Fruit fly (Drosophila melanogaster) whole organism, embryonic: ENCODE results near the gene peng.

Source experiments
- Atf3 ChIP-seq: fragments of 200-800 bp; sonication (Bioruptor generic); optimal IDR thresholded peaks from 3 replicates; lab custom pipeline; 2016; ENCODE audit warnings: missing biosample characterization, missing genetic modification characterization
- CG10274 ChIP-seq: fragments of 200-800 bp; sonication (Bioruptor generic); optimal IDR thresholded peaks from 3 replicates; lab custom pipeline; 2017; ENCODE audit warnings: missing biosample characterization, mild to moderate bottlenecking, missing genetic modification characterization
- CG10543 ChIP-seq: fragments of 200-800 bp; sonication (Bioruptor generic); optimal IDR thresholded peaks from 3 replicates; lab custom pipeline; 2017; ENCODE audit warnings: missing biosample characterization, mild to moderate bottlenecking, missing genetic modification characterization, moderate library complexity
- CG10654 ChIP-seq: fragments of 200-800 bp; sonication (Bioruptor generic); optimal IDR thresholded peaks from 2 replicates; lab custom pipeline; 2016; ENCODE audit warnings: missing biosample characterization, missing genetic modification characterization
- CG11398 ChIP-seq: fragments of 200-800 bp; sonication (Bioruptor generic); optimal IDR thresholded peaks from 2 replicates; lab custom pipeline; 2016; ENCODE audit warnings: missing biosample characterization, missing genetic modification characterization
- CG11696 ChIP-seq: fragments of 200-800 bp; sonication (Bioruptor generic); IDR thresholded peaks from 2 replicates; pipeline ENCODE4 v1.3.6; 2022; ENCODE audit warnings: missing biosample characterization, missing genetic modification characterization
- CG12104 ChIP-seq: fragments of 200-800 bp; sonication (Bioruptor generic); optimal IDR thresholded peaks from 3 replicates; lab custom pipeline; 2016; ENCODE audit warnings: missing biosample characterization, missing genetic modification characterization
- CG12391 ChIP-seq: fragments of 200-800 bp; sonication (Bioruptor generic); optimal IDR thresholded peaks from 3 replicates; lab custom pipeline; 2018; ENCODE audit warnings: missing biosample characterization, mild to moderate bottlenecking, missing genetic modification characterization, moderate library complexity
- CG12942 ChIP-seq: fragments of 200-800 bp; sonication (Bioruptor generic); optimal IDR thresholded peaks from 3 replicates; lab custom pipeline; 2016; ENCODE audit warnings: missing biosample characterization, missing genetic modification characterization
- CG14050 ChIP-seq: fragments of 200-800 bp; sonication (Bioruptor generic); IDR thresholded peaks from 3 replicates; pipeline ENCODE4 v1.3.6; 2022; ENCODE audit warnings: missing biosample characterization, missing genetic modification characterization
- CG14860 ChIP-seq: fragments of 200-800 bp; sonication (Bioruptor generic); IDR thresholded peaks from 3 replicates; pipeline ENCODE4 v1.3.6; 2022; ENCODE audit warnings: missing biosample characterization, missing genetic modification characterization; ENCODE audit not compliant: partially characterized antibody
- CG17385 ChIP-seq: fragments of 200-800 bp; sonication (Bioruptor generic); optimal IDR thresholded peaks from 3 replicates; lab custom pipeline; 2018; ENCODE audit warnings: missing biosample characterization, mild to moderate bottlenecking, missing genetic modification characterization
- CG17829 ChIP-seq: fragments of 200-800 bp; optimal IDR thresholded peaks from 2 replicates; lab custom pipeline; 2019; ENCODE audit warnings: missing biosample characterization, mild to moderate bottlenecking, missing genetic modification characterization, moderate library complexity
- CG30020 ChIP-seq: fragments of 200-800 bp; optimal IDR thresholded peaks from 2 replicates; lab custom pipeline; 2019; ENCODE audit warnings: missing biosample characterization, mild to moderate bottlenecking, missing genetic modification characterization, moderate library complexity
- CG3281 ChIP-seq: fragments of 200-800 bp; sonication (Bioruptor generic); optimal IDR thresholded peaks from 3 replicates; lab custom pipeline; 2017; ENCODE audit warnings: missing biosample characterization, mild to moderate bottlenecking, missing genetic modification characterization
- CG33213 ChIP-seq: fragments of 200-800 bp; sonication (Bioruptor generic); optimal IDR thresholded peaks from 3 replicates; lab custom pipeline; 2016; ENCODE audit warnings: missing biosample characterization, missing genetic modification characterization
- CG4854 ChIP-seq: fragments of 200-800 bp; sonication (Bioruptor generic); optimal IDR thresholded peaks from 2 replicates; lab custom pipeline; 2016; ENCODE audit warnings: missing biosample characterization, missing genetic modification characterization, inconsistent platforms
- CHES-1-like ChIP-seq: fragments of 200-800 bp; sonication (Bioruptor generic); optimal IDR thresholded peaks from 2 replicates; lab custom pipeline; 2016; ENCODE audit warnings: missing biosample characterization, missing genetic modification characterization
- Chrac-16 ChIP-seq: fragments of 200-800 bp; sonication (Bioruptor generic); optimal IDR thresholded peaks from 3 replicates; lab custom pipeline; 2016; ENCODE audit warnings: missing biosample characterization, missing genetic modification characterization
- Dip3 ChIP-seq: fragments of 200-800 bp; sonication (Bioruptor generic); optimal IDR thresholded peaks from 3 replicates; lab custom pipeline; 2016; ENCODE audit warnings: missing biosample characterization, missing genetic modification characterization
- Eip74EF ChIP-seq, 2 experiments: fragments of 200-800 bp in 1 of 2; fragments of >200 bp in 1 of 2; sonication (Bioruptor generic) in 1 of 2; optimal IDR thresholded peaks; 2 replicates each; lab custom pipeline; 2017 to 2019; ENCODE audit warnings: missing biosample characterization in 2 of 2, missing genetic modification characterization in 2 of 2, mild to moderate bottlenecking in 1 of 2, moderate library complexity in 1 of 2
- Ets97D ChIP-seq: fragments of 200-800 bp; sonication (Bioruptor generic); optimal IDR thresholded peaks from 3 replicates; lab custom pipeline; 2016; ENCODE audit warnings: missing biosample characterization, missing genetic modification characterization
- Fer3 ChIP-seq: fragments of 200-800 bp; sonication (Bioruptor generic); optimal IDR thresholded peaks from 2 replicates; lab custom pipeline; 2018; ENCODE audit warnings: missing biosample characterization, mild to moderate bottlenecking, missing genetic modification characterization, moderate library complexity
- Gsc ChIP-seq: fragments of 200-800 bp; sonication (Bioruptor generic); IDR thresholded peaks from 2 replicates; pipeline ENCODE4 v1.3.6; 2022; ENCODE audit warnings: missing biosample characterization, missing genetic modification characterization
- HmgZ ChIP-seq: fragments of 200-800 bp; sonication (Bioruptor generic); optimal IDR thresholded peaks from 2 replicates; lab custom pipeline; 2018; ENCODE audit warnings: missing biosample characterization, mild to moderate bottlenecking, missing genetic modification characterization
- Mad ChIP-seq: fragments of 200-800 bp; sonication (Bioruptor generic); optimal IDR thresholded peaks from 2 replicates; lab custom pipeline; 2016; ENCODE audit warnings: missing biosample characterization, missing genetic modification characterization
- Med ChIP-seq: fragments of 200-800 bp; sonication (Bioruptor generic); peaks from one replicate; lab custom pipeline; 2016; ENCODE audit warnings: missing biosample characterization, missing genetic modification characterization, mild to moderate bottlenecking, inconsistent platforms, moderate library complexity
- Nf-YB ChIP-seq: fragments of 200-800 bp; sonication (Bioruptor generic); optimal IDR thresholded peaks from 3 replicates; lab custom pipeline; 2019; ENCODE audit warnings: missing biosample characterization, mild to moderate bottlenecking, missing genetic modification characterization, moderate library complexity
- Six4 ChIP-seq: fragments of 200-800 bp; sonication (Bioruptor generic); optimal IDR thresholded peaks from 2 replicates; lab custom pipeline; 2016; ENCODE audit warnings: missing biosample characterization, missing genetic modification characterization
- Tbp ChIP-seq: fragments of >200 bp; optimal IDR thresholded peaks from 2 replicates; lab custom pipeline; 2018; ENCODE audit warnings: missing biosample characterization, missing genetic modification characterization
- btn ChIP-seq: fragments of 200-800 bp; sonication (Bioruptor generic); optimal IDR thresholded peaks from 2 replicates; lab custom pipeline; 2016; ENCODE audit warnings: missing biosample characterization, missing genetic modification characterization
- chinmo ChIP-seq: fragments of 200-800 bp; sonication (Bioruptor generic); IDR thresholded peaks from 4 replicates; pipeline ENCODE4 v1.3.6; 2022; ENCODE audit warnings: missing biosample characterization, missing genetic modification characterization; ENCODE audit not compliant: partially characterized antibody
- corto ChIP-seq: fragments of 200-800 bp; sonication (Bioruptor generic); optimal IDR thresholded peaks from 2 replicates; lab custom pipeline; 2016; ENCODE audit warnings: missing biosample characterization, mild to moderate bottlenecking, missing genetic modification characterization, moderate library complexity
- crc ChIP-seq: fragments of 200-800 bp; sonication (Bioruptor generic); optimal IDR thresholded peaks from 2 replicates; lab custom pipeline; 2016; ENCODE audit warnings: missing biosample characterization, missing genetic modification characterization
- dati ChIP-seq: fragments of 200-800 bp; sonication (Bioruptor generic); IDR thresholded peaks from 2 replicates; pipeline ENCODE4 v1.3.6; 2022; ENCODE audit warnings: missing biosample characterization, missing genetic modification characterization
- ftz-f1 ChIP-seq: fragments of 200-800 bp; sonication (Bioruptor generic); optimal IDR thresholded peaks from 2 replicates; lab custom pipeline; 2016; ENCODE audit warnings: missing biosample characterization, missing genetic modification characterization
- gfzf ChIP-seq: fragments of 200-800 bp; sonication (Bioruptor generic); optimal IDR thresholded peaks from 2 replicates; lab custom pipeline; 2016; ENCODE audit warnings: missing biosample characterization, mild to moderate bottlenecking, missing genetic modification characterization, moderate library complexity
- gsb ChIP-seq: fragments of 200-800 bp; sonication (Bioruptor generic); IDR thresholded peaks from 2 replicates; pipeline ENCODE4 v1.3.6; 2022; ENCODE audit warnings: missing biosample characterization, missing genetic modification characterization
- nerfin-1 ChIP-seq: fragments of 200-800 bp; sonication (Bioruptor generic); optimal IDR thresholded peaks from 3 replicates; lab custom pipeline; 2019; ENCODE audit warnings: missing biosample characterization, mild to moderate bottlenecking, missing genetic modification characterization, moderate library complexity
- pho ChIP-seq: fragments of 200-800 bp; sonication (Bioruptor generic); optimal IDR thresholded peaks from 2 replicates; lab custom pipeline; 2016; ENCODE audit warnings: missing biosample characterization, missing genetic modification characterization
- shn ChIP-seq: fragments of 200-800 bp; sonication (Bioruptor generic); optimal IDR thresholded peaks from 3 replicates; lab custom pipeline; 2016; ENCODE audit warnings: missing biosample characterization, missing genetic modification characterization
- slp2 ChIP-seq: fragments of 200-800 bp; sonication (Bioruptor generic); optimal IDR thresholded peaks from 2 replicates; lab custom pipeline; 2016; ENCODE audit warnings: missing biosample characterization, missing genetic modification characterization
- so ChIP-seq: fragments of 200-800 bp; sonication (Bioruptor generic); IDR thresholded peaks from 3 replicates; pipeline ENCODE4 v1.3.6; 2022; ENCODE audit warnings: missing biosample characterization, missing genetic modification characterization
- unc-4 ChIP-seq: fragments of 200-800 bp; sonication (Bioruptor generic); IDR thresholded peaks from 2 replicates; pipeline ENCODE4 v1.3.6; 2022; ENCODE audit warnings: missing biosample characterization, missing genetic modification characterization; ENCODE audit not compliant: partially characterized antibody
- vnd ChIP-seq: fragments of 200-800 bp; sonication (Bioruptor generic); IDR thresholded peaks from 3 replicates; pipeline ENCODE4 v1.3.6; 2022; ENCODE audit warnings: missing biosample characterization, missing genetic modification characterization; ENCODE audit not compliant: partially characterized antibody
- zen2 ChIP-seq: fragments of 200-800 bp; sonication (Bioruptor generic); IDR thresholded peaks from 3 replicates; pipeline ENCODE4 v1.3.6; 2022; ENCODE audit warnings: missing biosample characterization, missing genetic modification characterization; ENCODE audit not compliant: partially characterized antibody
- zf30C ChIP-seq: fragments of 200-800 bp; sonication (Bioruptor generic); optimal IDR thresholded peaks from 3 replicates; lab custom pipeline; 2018; ENCODE audit warnings: missing biosample characterization, mild to moderate bottlenecking, missing genetic modification characterization

The peng gene

DNA sequence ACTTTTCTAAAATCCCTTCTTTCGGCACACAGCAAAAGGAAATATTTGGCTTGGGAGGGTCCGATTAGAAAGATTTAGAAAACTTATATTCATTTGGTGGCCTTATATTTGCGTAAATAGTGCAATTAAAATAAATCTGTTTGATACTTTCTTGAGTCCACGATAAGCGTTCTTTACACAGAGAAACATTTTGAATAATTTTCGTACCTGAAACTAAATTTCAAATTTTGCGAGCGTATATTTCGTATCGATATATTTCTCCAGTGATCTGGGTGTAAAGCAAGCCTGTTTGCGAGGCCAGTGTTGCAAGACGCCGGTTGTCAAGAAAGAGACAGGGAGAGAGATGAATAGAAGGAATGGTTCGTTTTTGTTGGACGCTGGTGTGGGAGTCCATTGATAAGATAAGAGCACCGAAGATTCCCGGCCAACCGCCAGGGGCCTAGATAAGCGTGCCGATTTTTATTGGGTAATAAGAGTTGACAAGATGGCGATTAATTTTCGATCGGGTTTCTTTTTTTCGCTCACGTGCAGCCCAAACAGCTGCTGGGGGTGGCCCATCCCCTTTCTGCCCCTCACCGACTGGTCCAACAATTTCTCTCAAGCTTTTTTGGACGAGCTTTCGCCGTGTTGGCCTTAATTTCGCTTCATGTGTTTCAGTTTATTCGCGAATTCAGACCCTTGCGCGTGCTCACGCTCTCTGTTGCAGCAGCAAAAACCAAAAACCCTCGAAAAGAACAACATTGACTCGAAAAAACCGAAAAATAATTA lies 24.2 kb upstream of the peng start, which contains the start of gene slgA (continued):
- peak; percentile 14; the same call in 1 of the 3 replicates for TF ChIP-seq so (GFP tag; lab: Robert Waterston, UW)
- TF ChIP-seq dati (GFP tag; lab: Robert Waterston, UW): no peak
- peak; percentile 6 for TF ChIP-seq Chrac-16 (GFP tag; lab: Kevin White, UChicago)
- TF ChIP-seq CG10543 (GFP tag; lab: Kevin White, UChicago): peak; percentile 42
- TF ChIP-seq CG12104 (GFP tag; lab: Kevin White, UChicago): peak; percentile 5
- peak; percentile 84 for TF ChIP-seq Ets97D (GFP tag; lab: Kevin White, UChicago)
- no peak for TF ChIP-seq zf30C (GFP tag; lab: Kevin White, UChicago)
- peak; percentile 48 for TF ChIP-seq CHES-1-like (GFP tag; lab: Kevin White, UChicago)
- peak; percentile 9 for TF ChIP-seq CG30020 (tag; lab: Kevin White, UChicago)
- TF ChIP-seq CG3281: peak; percentile 35
- TF ChIP-seq pho (GFP tag; lab: Kevin White, UChicago): peak; percentile 44
- peak; percentile 2 for TF ChIP-seq CG17385 (GFP tag; lab: Kevin White, UChicago)
- TF ChIP-seq zen2 (GFP tag; lab: Robert Waterston, UW): peak; percentile 64
- TF ChIP-seq slp2 (GFP tag; lab: Kevin White, UChicago): peak; percentile 13
- 0 out of 3 replicates have a peak, but pooled peaks have one; percentile 16 for TF ChIP-seq CG14050
- peak; percentile 96 for TF ChIP-seq Nf-YB
- peak; percentile 62; the same call in 1 of the 4 replicates for TF ChIP-seq chinmo
- TF ChIP-seq CG4854 (GFP tag; lab: Kevin White, UChicago): peak; percentile 5
- TF ChIP-seq gsb (GFP tag; lab: Robert Waterston, UW): peak; percentile 26; the same call in 1 of the 2 replicates
- peak; percentile 27 for TF ChIP-seq gfzf
- TF ChIP-seq Fer3 (tag; lab: Kevin White, UChicago): no peak
- TF ChIP-seq Six4: no peak
- peak; percentile 87 for TF ChIP-seq CG11696 (GFP tag; lab: Robert Waterston, UW)
- TF ChIP-seq CG12391 (tag; lab: Kevin White, UChicago): peak; percentile 5
- peak; percentile 17 for TF ChIP-seq CG12942 (GFP tag; lab: Kevin White, UChicago)
- TF ChIP-seq Dip3 (GFP tag; lab: Kevin White, UChicago): peak; percentile 47
- TF ChIP-seq Gsc (GFP tag; lab: Robert Waterston, UW): no peak
- peak; percentile 78 for TF ChIP-seq HmgZ
- peak; percentile 50; the same call in 1 of the 3 replicates for TF ChIP-seq CG14860 (GFP tag; lab: Robert Waterston, UW)

DNA sequence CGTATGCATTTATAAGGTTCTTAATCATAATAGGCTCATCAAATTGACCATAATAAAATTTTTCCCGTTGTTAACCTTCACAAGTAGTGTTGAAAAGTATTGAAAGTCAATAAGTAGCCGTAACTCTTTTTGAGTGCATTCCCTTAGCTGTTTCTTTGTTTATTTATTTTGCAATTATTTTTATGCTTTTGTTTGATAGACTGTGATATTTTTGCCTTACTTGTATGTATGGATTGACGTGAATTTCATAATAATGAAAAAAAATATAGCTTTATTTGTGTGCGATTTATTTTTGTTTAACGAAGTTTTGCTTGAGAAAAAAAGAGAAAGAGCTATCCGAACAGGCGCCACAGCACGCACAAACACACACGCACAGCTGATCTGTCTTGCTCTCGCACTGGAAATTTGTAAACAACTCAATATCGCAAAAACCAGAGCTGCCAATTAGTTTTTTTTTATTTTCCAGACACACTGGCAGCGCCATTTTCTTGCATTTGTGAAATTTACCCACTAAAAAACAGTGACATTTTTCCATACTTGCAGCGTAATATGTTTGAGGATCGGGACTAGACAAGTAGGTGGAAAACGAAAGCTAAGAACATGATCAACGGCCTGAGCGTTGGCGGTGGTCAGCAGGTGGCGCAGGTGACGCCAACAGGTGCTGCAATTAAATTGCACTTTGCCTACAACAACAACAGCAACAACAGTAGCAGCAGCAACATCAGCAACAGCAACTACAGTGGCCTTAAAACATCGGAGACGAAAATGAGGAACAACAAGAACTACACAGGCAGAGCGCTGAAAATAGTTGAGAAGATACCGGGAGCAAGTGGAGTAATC lies 19.7 kb upstream of the peng start:
- TF ChIP-seq btn (GFP tag; lab: Kevin White, UChicago): no peak
- peak; percentile 71 for TF ChIP-seq Med (GFP tag; lab: Kevin White, UChicago)
- peak; percentile 29 for TF ChIP-seq nerfin-1 (tag; lab: Kevin White, UChicago)
- TF ChIP-seq shn (GFP tag; lab: Kevin White, UChicago): no peak
- no peak for TF ChIP-seq Atf3 (GFP tag; lab: Kevin White, UChicago)
- no peak for TF ChIP-seq crc (GFP tag; lab: Kevin White, UChicago)
- peak; percentile 20 for TF ChIP-seq CG17829
- TF ChIP-seq unc-4: no peak
- TF ChIP-seq Tbp (GFP tag; lab: Kevin White, UChicago): no peak
- no peak for TF ChIP-seq CG10654
- no peak for TF ChIP-seq CG33213 (GFP tag; lab: Kevin White, UChicago)
- TF ChIP-seq CG10274 (GFP tag; lab: Kevin White, UChicago): no peak
- TF ChIP-seq corto (GFP tag; lab: Kevin White, UChicago): no peak
- TF ChIP-seq CG11398 (GFP tag; lab: Kevin White, UChicago): no peak
- TF ChIP-seq vnd (GFP tag; lab: Robert Waterston, UW): no peak
- TF ChIP-seq Mad (GFP tag; lab: Kevin White, UChicago): no peak
- peak; percentile 30 for TF ChIP-seq ftz-f1 (GFP tag; lab: Kevin White, UChicago)
- no peak for TF ChIP-seq dati (GFP tag; lab: Robert Waterston, UW)
- TF ChIP-seq Gsc (GFP tag; lab: Robert Waterston, UW): no peak
- no peak for TF ChIP-seq Eip74EF (GFP tag; optimal IDR thresholded peaks at IDR 0.05; lab: Kevin White, UChicago)
- no peak for TF ChIP-seq zen2 (GFP tag; lab: Robert Waterston, UW)
